Fruit fly (Drosophila melanogaster): Measurements from ENCODE around the gene Mcm5.

DNA sequence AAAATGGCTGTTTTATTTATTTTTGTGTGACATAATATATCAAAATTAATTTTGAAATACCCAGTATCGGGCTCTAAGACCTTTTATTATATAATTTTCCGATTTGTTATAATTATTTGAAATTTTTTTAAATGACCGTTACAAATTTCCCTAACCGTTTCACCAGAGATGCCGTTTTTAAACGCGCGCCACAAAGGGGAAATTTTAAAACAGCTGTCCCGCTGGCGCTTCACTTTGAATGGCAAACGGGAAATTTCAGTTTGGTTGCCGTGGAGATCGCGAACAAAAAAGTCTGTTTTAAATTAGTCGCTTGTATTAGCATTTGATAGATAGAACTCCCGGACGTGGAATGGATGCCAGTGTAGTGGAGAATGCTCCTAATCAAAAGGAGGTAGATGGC is 26.7 kb downstream of the Mcm5 start, which contains the start of the genes CG14693 and TTLL15:
- no peak for TF ChIP-seq psq (optimal IDR thresholded peaks at IDR 0.05)
- TF ChIP-seq insv (optimal IDR thresholded peaks at IDR 0.05), result no peak
- no peak for TF ChIP-seq h (optimal IDR thresholded peaks at IDR 0.05)
- TF ChIP-seq Myc (optimal IDR thresholded peaks at IDR 0.05), result no peak
- TF ChIP-seq Sin3A (optimal IDR thresholded peaks at IDR 0.05), result no peak

All from Kc167 (cell line).